Fruit fly (Drosophila melanogaster): ENCODE data around the gene tty.

The tty gene

DNA sequence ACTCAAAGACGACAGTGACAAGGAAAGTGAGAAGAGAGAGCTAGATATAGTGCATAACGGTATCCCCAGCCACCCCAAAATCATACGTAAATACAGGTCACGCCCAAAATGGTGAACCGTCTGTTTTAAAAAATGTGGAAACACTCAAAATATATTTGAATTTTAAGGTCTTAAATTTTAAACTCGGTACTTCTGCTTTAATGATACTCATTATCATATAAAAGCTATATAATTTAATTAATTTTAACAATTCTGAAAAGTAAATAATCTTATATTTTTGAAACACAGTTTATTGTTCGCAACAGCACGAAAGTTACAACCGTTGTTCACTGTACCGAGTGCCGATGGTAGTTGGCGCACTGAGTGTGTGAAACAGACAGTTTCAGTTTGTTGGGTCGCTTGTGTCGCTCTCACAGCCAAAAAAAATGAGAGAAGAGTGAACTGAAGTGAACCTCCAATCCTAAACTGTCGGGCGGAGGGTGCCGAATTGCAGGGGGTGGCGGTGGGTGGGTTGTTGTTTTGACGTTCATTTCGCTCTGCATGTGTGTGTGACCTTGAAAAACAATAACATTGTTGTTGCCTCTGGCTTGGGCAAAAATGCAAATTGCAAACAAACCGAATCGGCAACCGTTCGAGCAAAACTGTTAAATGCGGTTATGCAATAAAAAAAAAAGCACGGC is 27.0 kb upstream of the tty start (continued):
- TF ChIP-seq tio (GFP tag; optimal IDR thresholded peaks at IDR 0.05) (peak; percentile 91), sc (optimal IDR thresholded peaks at IDR 0.05) (no peak), sc (GFP tag; optimal IDR thresholded peaks at IDR 0.05) (peak; percentile 84), CG6683 (GFP tag; optimal IDR thresholded peaks at IDR 0.05) (peak; percentile 91), CG5180 (GFP tag; optimal IDR thresholded peaks at IDR 0.05) (peak; percentile 83), Abd-B (GFP tag; optimal IDR thresholded peaks at IDR 0.05) (peak; percentile 90), grn (GFP tag; optimal IDR thresholded peaks at IDR 0.05) (peak; percentile 2), CG32532 (GFP tag; IDR thresholded peaks at IDR 0.05) (peak; percentile 86), Spps (tag; optimal IDR thresholded peaks at IDR 0.05) (peak; percentile 78), Sox100B (GFP tag; optimal IDR thresholded peaks at IDR 0.05) (peak; percentile 94), CG15011 (GFP tag; optimal IDR thresholded peaks at IDR 0.05) (peak; percentile 88), CG13287 (GFP tag; IDR thresholded peaks at IDR 0.05; ENCODE audit: partially characterized antibody) (no peak; the same call in 1 of the 2 replicates), CG4424 (GFP tag; optimal IDR thresholded peaks at IDR 0.05) (peak; percentile 86), sd (tag; optimal IDR thresholded peaks at IDR 0.05) (peak; percentile 77), Ets97D (GFP tag; optimal IDR thresholded peaks at IDR 0.05) (no peak), CG13775 (GFP tag; optimal IDR thresholded peaks at IDR 0.05) (peak; percentile 88), Hr51 (GFP tag; optimal IDR thresholded peaks at IDR 0.05) (peak; percentile 20 to 94), gsb-n (tag; optimal IDR thresholded peaks at IDR 0.05) (peak; percentile 89), Trl (optimal IDR thresholded peaks at IDR 0.05) (peak; percentile 9 to 27), Trl (GFP tag; optimal IDR thresholded peaks at IDR 0.05) (peak; percentile 24), CG11456 (GFP tag; IDR thresholded peaks at IDR 0.05) (peak; percentile 83), oc (tag; optimal IDR thresholded peaks at IDR 0.05) (peak; percentile 85), CG8359 (GFP tag; optimal IDR thresholded peaks at IDR 0.05; ENCODE audit: borderline replicate concordance) (peak; percentile 63), sob (GFP tag; IDR thresholded peaks at IDR 0.05) (peak; percentile 85), Hr78 (GFP tag; optimal IDR thresholded peaks at IDR 0.05) (peak in 1 of 2 experiments; percentile 85), cg (GFP tag; optimal IDR thresholded peaks at IDR 0.05) (peak; percentile 12), CG10565 (GFP tag; optimal IDR thresholded peaks at IDR 0.05) (no peak), CG2889 (GFP tag; IDR thresholded peaks at IDR 0.05) (peak; percentile 76), CG1233 (GFP tag; optimal IDR thresholded peaks at IDR 0.05) (peak; percentile 92), CG3281 (GFP tag; optimal IDR thresholded peaks at IDR 0.05) (peak; percentile 95), CG9876 (GFP tag; optimal IDR thresholded peaks at IDR 0.05) (no peak), CG16779 (GFP tag; IDR thresholded peaks at IDR 0.05) (peak; percentile 71), hth (optimal IDR thresholded peaks at IDR 0.05) (no peak), E2f1 (GFP tag; IDR thresholded peaks at IDR 0.05) (peak; percentile 88), B-H1 (GFP tag; IDR thresholded peaks at IDR 0.05) (peak; percentile 83), sisA (GFP tag; IDR thresholded peaks at IDR 0.05) (peak; percentile 92), CG3838 (GFP tag; optimal IDR thresholded peaks at IDR 0.05) (no peak), Lpt (GFP tag; optimal IDR thresholded peaks at IDR 0.05) (no peak), CG6272 (GFP tag; IDR thresholded peaks at IDR 0.05) (peak; percentile 73), scrt (GFP tag; optimal IDR thresholded peaks at IDR 0.05) (peak; percentile 90), CG13424 (tag; optimal IDR thresholded peaks at IDR 0.05) (peak; percentile 96), crol (GFP tag; IDR thresholded peaks at IDR 0.05) (peak; percentile 84), Adf1 (GFP tag; IDR thresholded peaks at IDR 0.05) (peak; percentile 70), CG12769 (tag; optimal IDR thresholded peaks at IDR 0.05) (peak; percentile 82), CG10321 (GFP tag; IDR thresholded peaks at IDR 0.05) (peak; percentile 62; the same call in 1 of the 2 replicates), Usf (GFP tag; optimal IDR thresholded peaks at IDR 0.05) (peak; percentile 70), CG10959 (GFP tag; IDR thresholded peaks at IDR 0.05) (peak; percentile 59), CG1832 (GFP tag; optimal IDR thresholded peaks at IDR 0.05) (no peak), CG7556 (GFP tag; optimal IDR thresholded peaks at IDR 0.05) (peak; percentile 96), BtbVII (GFP tag; optimal IDR thresholded peaks at IDR 0.05) (peak; percentile 93)
